Fruit fly (Drosophila melanogaster) whole organism, embryonic: ENCODE measurements around the gene Gdh.

Source experiments
- CG12155 ChIP-seq: fragments of 200-800 bp; sonication (Bioruptor generic); optimal IDR thresholded peaks from 3 replicates; lab custom pipeline; 2016; ENCODE audit warnings: missing biosample characterization, missing genetic modification characterization
- CG12236 ChIP-seq: fragments of 200-800 bp; sonication (Bioruptor generic); optimal IDR thresholded peaks from 2 replicates; lab custom pipeline; 2016; ENCODE audit warnings: missing biosample characterization, missing genetic modification characterization
- CG12769 ChIP-seq: fragments of 200-800 bp; sonication (Bioruptor generic); optimal IDR thresholded peaks from 2 replicates; lab custom pipeline; 2019; ENCODE audit warnings: missing biosample characterization, mild to moderate bottlenecking, missing genetic modification characterization, moderate library complexity
- CG12942 ChIP-seq: fragments of 200-800 bp; sonication (Bioruptor generic); optimal IDR thresholded peaks from 3 replicates; lab custom pipeline; 2016; ENCODE audit warnings: missing biosample characterization, missing genetic modification characterization
- CG13123 ChIP-seq: fragments of 200-800 bp; sonication (Bioruptor generic); optimal IDR thresholded peaks from 2 replicates; lab custom pipeline; 2016; ENCODE audit warnings: missing biosample characterization, missing genetic modification characterization
- CG14667 ChIP-seq: fragments of 200-800 bp; sonication (Bioruptor generic); IDR thresholded peaks from 2 replicates; pipeline ENCODE4 v1.3.6; 2022; ENCODE audit warnings: missing biosample characterization, missing genetic modification characterization
- CG14860 ChIP-seq: fragments of 200-800 bp; sonication (Bioruptor generic); IDR thresholded peaks from 3 replicates; pipeline ENCODE4 v1.3.6; 2022; ENCODE audit warnings: missing biosample characterization, missing genetic modification characterization; ENCODE audit not compliant: partially characterized antibody
- CG15514 ChIP-seq: fragments of 200-800 bp; sonication (Bioruptor generic); optimal IDR thresholded peaks from 3 replicates; lab custom pipeline; 2017; ENCODE audit warnings: missing biosample characterization, missing genetic modification characterization, mild to moderate bottlenecking, moderate library complexity, missing genetic modification reagents
- CG2129 ChIP-seq: fragments of 200-800 bp; sonication (Bioruptor generic); IDR thresholded peaks from 2 replicates; pipeline ENCODE4 v1.3.6; 2022; ENCODE audit warnings: missing biosample characterization, missing genetic modification characterization; ENCODE audit not compliant: partially characterized antibody
- CG3065 ChIP-seq: fragments of 200-800 bp; sonication (Bioruptor generic); optimal IDR thresholded peaks from 2 replicates; lab custom pipeline; 2016; ENCODE audit warnings: missing biosample characterization, missing genetic modification characterization
- CG32772 ChIP-seq: fragments of 200-800 bp; sonication (Bioruptor generic); IDR thresholded peaks from 2 replicates; pipeline ENCODE4 v1.3.6; 2022; ENCODE audit warnings: missing biosample characterization, missing genetic modification characterization
- CG43689 ChIP-seq: fragments of 200-800 bp; sonication (Bioruptor generic); IDR thresholded peaks from 2 replicates; pipeline ENCODE4 v1.3.6; 2022; ENCODE audit warnings: missing biosample characterization, missing genetic modification characterization
- CG4404 ChIP-seq: fragments of 200-800 bp; sonication (Bioruptor generic); IDR thresholded peaks from 2 replicates; pipeline ENCODE4 v1.3.6; 2022; ENCODE audit warnings: missing biosample characterization, missing genetic modification characterization
- CG5953 ChIP-seq: fragments of 200-800 bp; sonication (Bioruptor generic); IDR thresholded peaks from 2 replicates; pipeline ENCODE4 v1.3.6; 2022; ENCODE audit warnings: missing biosample characterization, missing genetic modification characterization
- CG7745 ChIP-seq: fragments of 200-800 bp; sonication (Bioruptor generic); optimal IDR thresholded peaks from 2 replicates; lab custom pipeline; 2018; ENCODE audit warnings: missing biosample characterization, mild to moderate bottlenecking, missing genetic modification characterization, moderate library complexity
- CG9437 ChIP-seq: fragments of 200-800 bp; sonication (Bioruptor generic); optimal IDR thresholded peaks from 2 replicates; lab custom pipeline; 2018; ENCODE audit warnings: missing biosample characterization, mild to moderate bottlenecking, missing genetic modification characterization
- Deaf1 ChIP-seq: fragments of 200-800 bp; optimal IDR thresholded peaks from 3 replicates; lab custom pipeline; 2019; ENCODE audit warnings: missing biosample characterization, mild to moderate bottlenecking, missing genetic modification characterization, moderate library complexity
- Dref ChIP-seq: fragments of 200-800 bp; sonication (Bioruptor generic); IDR thresholded peaks from 2 replicates; pipeline ENCODE4 v1.3.6; 2022; ENCODE audit warnings: missing biosample characterization, missing genetic modification characterization
- E2f1 ChIP-seq: fragments of 200-800 bp; sonication (Bioruptor generic); IDR thresholded peaks from 2 replicates; pipeline ENCODE4 v1.3.6; 2022; ENCODE audit warnings: missing biosample characterization, missing genetic modification characterization
- ERR ChIP-seq: fragments of 200-800 bp; sonication (Bioruptor generic); optimal IDR thresholded peaks from 2 replicates; lab custom pipeline; 2016; ENCODE audit warnings: missing biosample characterization, missing genetic modification characterization
- H2.0 ChIP-seq: fragments of 200-800 bp; sonication (Bioruptor generic); IDR thresholded peaks from 2 replicates; pipeline ENCODE4 v1.3.6; 2022; ENCODE audit warnings: missing biosample characterization, missing genetic modification characterization
- HHEX ChIP-seq: fragments of 200-800 bp; sonication (Bioruptor generic); optimal IDR thresholded peaks from 3 replicates; lab custom pipeline; 2017; ENCODE audit warnings: missing biosample characterization, mild to moderate bottlenecking, missing genetic modification characterization, missing genetic modification reagents
- Lhr ChIP-seq: fragments of 200-800 bp; sonication (Bioruptor generic); optimal IDR thresholded peaks from 3 replicates; lab custom pipeline; 2017; ENCODE audit warnings: mild to moderate bottlenecking, missing biosample characterization, missing genetic modification reagents, missing genetic modification characterization
- Lpt ChIP-seq: fragments of >200 bp; optimal IDR thresholded peaks from 2 replicates; lab custom pipeline; 2018; ENCODE audit warnings: missing biosample characterization, missing genetic modification characterization
- MBD-R2 ChIP-seq: fragments of 200-800 bp; sonication (Bioruptor generic); IDR thresholded peaks from 2 replicates; pipeline ENCODE4 v1.3.6; 2022; ENCODE audit warnings: missing biosample characterization, missing genetic modification characterization
- Max ChIP-seq: fragments of 200-800 bp; sonication (Bioruptor generic); optimal IDR thresholded peaks from 2 replicates; lab custom pipeline; 2016; ENCODE audit warnings: missing biosample characterization, mild to moderate bottlenecking, missing genetic modification characterization
- Med ChIP-seq: fragments of 200-800 bp; sonication (Bioruptor generic); peaks from one replicate; lab custom pipeline; 2016; ENCODE audit warnings: missing biosample characterization, missing genetic modification characterization, mild to moderate bottlenecking, inconsistent platforms, moderate library complexity
- Meics ChIP-seq: fragments of 200-800 bp; sonication (Bioruptor generic); optimal IDR thresholded peaks from 2 replicates; lab custom pipeline; 2017; ENCODE audit warnings: missing biosample characterization, mild to moderate bottlenecking, missing genetic modification characterization
- Nf-YA ChIP-seq: fragments of 200-800 bp; sonication (Bioruptor generic); IDR thresholded peaks from 2 replicates; pipeline ENCODE4 v1.3.6; 2022; ENCODE audit warnings: missing biosample characterization, missing genetic modification characterization
- Ptx1 ChIP-seq: fragments of 200-800 bp; sonication (Bioruptor generic); IDR thresholded peaks from 2 replicates; pipeline ENCODE4 v1.3.6; 2022; ENCODE audit warnings: missing biosample characterization, missing genetic modification characterization
- Spps ChIP-seq: fragments of 200-800 bp; sonication (Bioruptor generic); optimal IDR thresholded peaks from 2 replicates; lab custom pipeline; 2018; ENCODE audit warnings: missing biosample characterization, mild to moderate bottlenecking, missing genetic modification characterization
- Ssrp ChIP-seq: fragments of 200-800 bp; sonication (Bioruptor generic); optimal IDR thresholded peaks from 2 replicates; lab custom pipeline; 2018; ENCODE audit warnings: missing biosample characterization, mild to moderate bottlenecking, missing genetic modification characterization, moderate library complexity
- Xbp1 ChIP-seq: fragments of 200-800 bp; sonication (Bioruptor generic); optimal IDR thresholded peaks from 3 replicates; lab custom pipeline; 2016; ENCODE audit warnings: missing biosample characterization, mild to moderate bottlenecking, missing genetic modification characterization
- amos ChIP-seq: fragments of 200-800 bp; sonication (Bioruptor generic); IDR thresholded peaks from 2 replicates; pipeline ENCODE4 v1.3.6; 2022; ENCODE audit warnings: missing biosample characterization, missing genetic modification characterization; ENCODE audit not compliant: partially characterized antibody
- chm ChIP-seq: fragments of 200-800 bp; sonication (Bioruptor generic); IDR thresholded peaks from 2 replicates; pipeline ENCODE4 v1.3.6; 2022; ENCODE audit warnings: missing biosample characterization, missing genetic modification characterization
- dati ChIP-seq: fragments of 200-800 bp; sonication (Bioruptor generic); IDR thresholded peaks from 2 replicates; pipeline ENCODE4 v1.3.6; 2022; ENCODE audit warnings: missing biosample characterization, missing genetic modification characterization
- fd102C ChIP-seq: fragments of 200-800 bp; sonication (Bioruptor generic); optimal IDR thresholded peaks from 2 replicates; lab custom pipeline; 2018; ENCODE audit warnings: missing biosample characterization, mild to moderate bottlenecking, missing genetic modification characterization, moderate library complexity
- gfzf ChIP-seq: fragments of 200-800 bp; sonication (Bioruptor generic); optimal IDR thresholded peaks from 2 replicates; lab custom pipeline; 2016; ENCODE audit warnings: missing biosample characterization, mild to moderate bottlenecking, missing genetic modification characterization, moderate library complexity
- gsb ChIP-seq: fragments of 200-800 bp; sonication (Bioruptor generic); IDR thresholded peaks from 2 replicates; pipeline ENCODE4 v1.3.6; 2022; ENCODE audit warnings: missing biosample characterization, missing genetic modification characterization
- hbn ChIP-seq: fragments of 200-800 bp; sonication (Bioruptor generic); IDR thresholded peaks from 2 replicates; pipeline ENCODE4 v1.3.6; 2022; ENCODE audit warnings: missing biosample characterization, missing genetic modification characterization; ENCODE audit not compliant: partially characterized antibody
- lov ChIP-seq, 2 experiments: fragments of 200-800 bp in 1 of 2; fragments of >200 bp in 1 of 2; sonication (Bioruptor generic) in 1 of 2; IDR thresholded peaks in 1 of 2; optimal IDR thresholded peaks in 1 of 2; 2 replicates in 1 of 2; 3 replicates in 1 of 2; pipeline versions ENCODE4 v1.3.6 to Lab custom; 2017 to 2022; ENCODE audit warnings: missing biosample characterization in 1 of 2, missing genetic modification characterization in 1 of 2
- otp ChIP-seq: fragments of 200-800 bp; sonication (Bioruptor generic); IDR thresholded peaks from 3 replicates; pipeline ENCODE4, ENCODE4 v1.3.6; 2022; ENCODE audit warnings: missing biosample characterization, missing genetic modification characterization
- pnt ChIP-seq: fragments of 200-800 bp; sonication (Bioruptor generic); optimal IDR thresholded peaks from 3 replicates; lab custom pipeline; 2016; ENCODE audit warnings: missing biosample characterization, missing genetic modification characterization
- ssp ChIP-seq: fragments of 200-800 bp; sonication (Bioruptor generic); IDR thresholded peaks from 2 replicates; pipeline ENCODE4 v1.3.6; 2022; ENCODE audit warnings: missing biosample characterization, missing genetic modification characterization
- tgo ChIP-seq: fragments of 200-800 bp; sonication (Bioruptor generic); IDR thresholded peaks from 3 replicates; pipeline ENCODE4 v1.3.6; 2022; ENCODE audit warnings: missing biosample characterization, missing genetic modification characterization
- zen ChIP-seq: fragments of 200-800 bp; sonication (Bioruptor generic); optimal IDR thresholded peaks from 3 replicates; lab custom pipeline; 2018; ENCODE audit warnings: missing biosample characterization, mild to moderate bottlenecking, missing genetic modification characterization, moderate library complexity
- zen2 ChIP-seq: fragments of 200-800 bp; sonication (Bioruptor generic); IDR thresholded peaks from 3 replicates; pipeline ENCODE4 v1.3.6; 2022; ENCODE audit warnings: missing biosample characterization, missing genetic modification characterization; ENCODE audit not compliant: partially characterized antibody

Gdh gene

DNA sequence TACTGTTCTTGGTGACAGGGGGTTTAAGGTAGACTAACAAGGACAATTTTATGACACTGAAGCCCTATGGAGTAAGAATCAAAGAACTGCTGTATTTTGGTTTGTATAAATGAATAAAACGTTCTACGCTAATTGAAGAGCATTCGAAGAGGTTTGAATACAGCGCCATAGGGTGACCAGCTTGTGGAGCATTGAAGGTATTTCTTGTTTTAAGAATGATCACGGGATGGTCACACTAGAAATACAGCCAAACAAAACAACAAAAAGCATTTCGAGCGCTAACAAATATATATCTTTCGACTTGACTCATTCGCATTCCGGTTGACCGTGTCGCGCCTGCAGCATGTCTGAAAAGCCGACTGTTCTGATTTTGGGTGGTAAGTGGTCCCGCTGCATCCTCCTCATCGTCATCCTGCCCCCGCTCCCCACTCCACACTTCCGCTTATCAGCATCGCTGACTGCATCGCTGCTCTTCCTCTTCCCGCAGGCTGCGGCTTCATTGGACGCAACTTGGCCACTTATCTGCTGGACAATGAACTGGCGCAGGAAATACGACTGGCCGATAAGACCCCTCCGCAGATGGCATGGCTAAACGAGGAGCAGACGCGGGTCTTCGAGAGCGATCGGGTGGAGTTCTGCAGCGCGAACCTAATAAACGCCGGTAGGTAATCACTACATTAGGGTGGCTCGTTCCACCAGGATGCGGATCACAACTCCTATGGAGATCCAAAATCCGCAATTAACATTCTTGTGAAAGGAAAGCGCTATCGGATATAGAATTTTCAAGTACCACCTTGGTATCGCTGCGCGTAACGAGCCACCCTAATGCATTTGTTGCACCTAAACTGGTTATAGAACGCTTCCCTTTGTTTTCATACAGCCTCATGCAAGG lies 9.0 kb downstream of the Gdh start, which contains the start of gene CG5854 (continued):
- TF ChIP-seq Max (peak; percentile 24), ssp (GFP tag; lab: Robert Waterston, UW) (peak; percentile 49; the same call in 1 of the 2 replicates), CG12769 (tag; lab: Kevin White, UChicago) (peak; percentile 78), hbn (no peak), zen (peak; percentile 11), fd102C (GFP tag; lab: Kevin White, UChicago) (no peak), Deaf1 (tag; lab: Kevin White, UChicago) (peak; percentile 18), gsb (GFP tag; lab: Robert Waterston, UW) (peak; percentile 33; the same call in 1 of the 2 replicates), ERR (GFP tag; lab: Kevin White, UChicago) (peak; percentile 19), pnt (GFP tag; lab: Kevin White, UChicago) (peak; percentile 48), gfzf (GFP tag; lab: Kevin White, UChicago) (peak; percentile 90), tgo (peak; percentile 66), CG12942 (GFP tag; lab: Kevin White, UChicago) (peak; percentile 50), Med (peak; percentile 96), E2f1 (GFP tag; lab: Robert Waterston, UW) (peak; percentile 53; the same call in 1 of the 2 replicates), H2.0 (peak; percentile 76), CG32772 (GFP tag; lab: Robert Waterston, UW) (peak; percentile 37; the same call in 1 of the 2 replicates), CG7745 (no peak), Spps (tag; lab: Kevin White, UChicago) (peak; percentile 29), CG5953 (GFP tag; lab: Robert Waterston, UW) (0 out of 2 replicates have a peak, but pooled peaks have one; percentile 48), Ssrp (tag; lab: Kevin White, UChicago) (peak; percentile 68), CG2129 (no peak), MBD-R2 (peak; percentile 57; the same call in 1 of the 2 replicates), amos (no peak), CG43689 (peak; percentile 55; the same call in 1 of the 2 replicates), zen2 (no peak), Lhr (GFP tag; lab: Kevin White, UChicago) (peak; percentile 55), Ptx1 (peak; percentile 66), Dref (GFP tag; lab: Robert Waterston, UW) (no peak), chm (GFP tag; lab: Robert Waterston, UW) (peak; percentile 89), CG14667 (GFP tag; lab: Robert Waterston, UW) (peak; percentile 64), dati (GFP tag; lab: Robert Waterston, UW) (peak; percentile 55; the same call in 1 of the 2 replicates), Xbp1 (GFP tag; lab: Kevin White, UChicago) (peak; percentile 79), Nf-YA (peak; percentile 72; the same call in 1 of the 2 replicates), Meics (GFP tag; lab: Kevin White, UChicago) (peak; percentile 70), Lpt (GFP tag; lab: Kevin White, UChicago) (no peak), CG13123 (GFP tag; lab: Kevin White, UChicago) (peak; percentile 54), CG12155 (GFP tag; lab: Kevin White, UChicago) (peak; percentile 35), HHEX (peak; percentile 79), CG14860 (GFP tag; lab: Robert Waterston, UW) (no peak), CG12236 (peak; percentile 71), otp (peak; percentile 89), CG9437 (GFP tag; lab: Kevin White, UChicago) (peak; percentile 49), CG3065 (GFP tag; lab: Kevin White, UChicago) (peak; percentile 50), CG15514 (GFP tag; lab: Kevin White, UChicago) (peak; percentile 68), lov (optimal IDR thresholded peaks at IDR 0.05; lab: Kevin White, UChicago) (no peak), lov (GFP tag; IDR thresholded peaks at IDR 0.05; lab: Robert Waterston, UW) (peak; percentile 88), CG4404 (peak; percentile 32; the same call in 1 of the 2 replicates)
